Worm (Caenorhabditis elegans) whole organism, late embryonic: ENCODE data around the gene C07A9.5.

Source experiments
- F13H6.1 ChIP-seq: sonication (generic microtip); optimal IDR thresholded peaks from 2 replicates; lab custom pipeline; 2016; ENCODE audit warnings: missing genetic modification characterization, missing compliant biosample characterization
- ama-1 ChIP-seq: fragments of 150-350 bp; optimal IDR thresholded peaks from 2 replicates; lab custom pipeline; 2014
- ceh-22 ChIP-seq: sonication (generic microtip); optimal IDR thresholded peaks from 2 replicates; lab custom pipeline; 2017; ENCODE audit warnings: missing biosample characterization, missing genetic modification characterization
- ceh-30 ChIP-seq: fragments of 150-350 bp; optimal IDR thresholded peaks from 2 replicates; lab custom pipeline; 2014; ENCODE audit warnings: missing biosample characterization, missing genetic modification characterization
- ceh-9 ChIP-seq: sonication (generic microtip); optimal IDR thresholded peaks from 2 replicates; lab custom pipeline; 2016; ENCODE audit warnings: mild to moderate bottlenecking, missing genetic modification characterization, inconsistent platforms, missing compliant biosample characterization
- dmd-4 ChIP-seq: sonication (generic microtip); optimal IDR thresholded peaks from 2 replicates; lab custom pipeline; 2016; ENCODE audit warnings: borderline replicate concordance, missing genetic modification characterization, missing compliant biosample characterization
- ets-4 ChIP-seq: sonication (generic microtip); optimal IDR thresholded peaks from 2 replicates; lab custom pipeline; 2016; ENCODE audit warnings: missing genetic modification characterization, missing compliant biosample characterization
- fkh-10 ChIP-seq: fragments of 150-350 bp; optimal IDR thresholded peaks from 2 replicates; lab custom pipeline; 2014; ENCODE audit warnings: missing biosample characterization, missing genetic modification reagents, missing genetic modification characterization
- mec-3 ChIP-seq: sonication (generic microtip); optimal IDR thresholded peaks from 2 replicates; lab custom pipeline; 2016; ENCODE audit warnings: borderline replicate concordance, missing genetic modification characterization, missing compliant biosample characterization
- nfya-1 ChIP-seq: sonication (generic microtip); optimal IDR thresholded peaks from 2 replicates; lab custom pipeline; 2017; ENCODE audit warnings: missing genetic modification characterization, mild to moderate bottlenecking, missing compliant biosample characterization, antibody characterized with exemption, moderate library complexity
- ttx-3 ChIP-seq: sonication (generic microtip); optimal IDR thresholded peaks from 2 replicates; lab custom pipeline; 2016; ENCODE audit warnings: missing genetic modification reagents, missing genetic modification characterization, missing compliant biosample characterization

DNA sequence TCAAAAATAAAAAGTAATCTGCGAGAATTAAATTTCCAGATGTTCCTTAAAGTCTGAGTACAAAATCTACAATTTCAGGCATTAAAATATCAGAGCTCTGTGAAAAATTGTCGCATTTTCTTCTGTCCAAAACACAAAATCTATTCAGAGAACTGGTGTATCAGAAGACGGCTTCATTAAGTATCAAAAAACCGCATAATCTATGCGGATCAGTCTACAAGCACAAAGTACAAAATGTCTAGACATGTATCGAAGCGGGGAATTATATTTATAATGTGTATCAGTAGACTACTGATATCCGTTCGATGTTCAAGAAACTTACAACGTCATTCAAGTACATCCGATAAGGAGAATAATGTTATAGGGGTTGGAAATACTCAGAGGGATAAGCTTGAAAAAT, 13.1 kb downstream of the C07A9.5 start:
- TF ChIP-seq fkh-10 (GFP tag; lab: Kevin White, UChicago) (no peak), ets-4 (tag; lab: Kevin White, UChicago) (no peak), mec-3 (tag; lab: Kevin White, UChicago) (no peak), ceh-30 (tag; lab: Kevin White, UChicago) (no peak), dmd-4 (no peak), ttx-3 (tag; lab: Kevin White, UChicago) (no peak), ama-1 (lab: Kevin White, UChicago) (no peak), F13H6.1 (tag; lab: Kevin White, UChicago) (no peak), ceh-9 (tag; lab: Kevin White, UChicago) (no peak), nfya-1 (tag; lab: Kevin White, UChicago) (no peak), ceh-22 (tag; lab: Kevin White, UChicago) (no peak)
